Worm (Caenorhabditis elegans) whole organism, late embryonic: Measurements from ENCODE around the gene abu-7.
A peak's percentile ranks its signal among the peaks of the same experiment; 100 is the strongest.

Source experiments
- C08G9.2 ChIP-seq: sonication (generic microtip); optimal IDR thresholded peaks from 2 replicates; lab custom pipeline; 2016; ENCODE audit warnings: mild to moderate bottlenecking, missing genetic modification characterization, moderate library complexity, missing compliant biosample characterization
- C38D4.7 ChIP-seq: fragments of 200-800 bp; sonication (Bioruptor generic); optimal IDR thresholded peaks from 2 replicates; lab custom pipeline; 2018; ENCODE audit warnings: mild to moderate bottlenecking, missing genetic modification characterization, moderate library complexity, missing compliant biosample characterization
- K02D7.2 ChIP-seq: sonication (generic microtip); optimal IDR thresholded peaks from 2 replicates; lab custom pipeline; 2017; ENCODE audit warnings: mild to moderate bottlenecking, missing genetic modification characterization, missing compliant biosample characterization
- K09A11.1 ChIP-seq: sonication (generic microtip); optimal IDR thresholded peaks from 2 replicates; lab custom pipeline; 2017; ENCODE audit warnings: antibody characterized with exemption, mild to moderate bottlenecking, missing genetic modification characterization, missing compliant biosample characterization; ENCODE audit not compliant: insufficient read depth
- ahr-1 ChIP-seq: sonication (generic microtip); optimal IDR thresholded peaks from 2 replicates; lab custom pipeline; 2016; ENCODE audit warnings: missing genetic modification characterization, missing compliant biosample characterization
- ceh-14 ChIP-seq: sonication (generic microtip); optimal IDR thresholded peaks from 2 replicates; lab custom pipeline; 2016; ENCODE audit warnings: missing genotype, missing genetic modification characterization, missing compliant biosample characterization
- ceh-18 ChIP-seq: sonication (generic microtip); optimal IDR thresholded peaks from 2 replicates; lab custom pipeline; 2016; ENCODE audit warnings: missing genetic modification characterization, missing compliant biosample characterization
- ceh-19 ChIP-seq: fragments of 200-800 bp; sonication (Bioruptor generic); optimal IDR thresholded peaks from 2 replicates; lab custom pipeline; 2018; ENCODE audit warnings: mild to moderate bottlenecking, missing genetic modification characterization, missing compliant biosample characterization
- ceh-22 ChIP-seq: sonication (generic microtip); optimal IDR thresholded peaks from 2 replicates; lab custom pipeline; 2017; ENCODE audit warnings: missing biosample characterization, missing genetic modification characterization
- ceh-45 ChIP-seq: fragments of 200-800 bp; sonication (Bioruptor generic); IDR thresholded peaks from 2 replicates; pipeline ENCODE4 v1.3.6; 2022; ENCODE audit warnings: missing genetic modification reagents, missing genetic modification characterization, missing compliant biosample characterization
- ceh-9 ChIP-seq: sonication (generic microtip); optimal IDR thresholded peaks from 2 replicates; lab custom pipeline; 2016; ENCODE audit warnings: mild to moderate bottlenecking, missing genetic modification characterization, inconsistent platforms, missing compliant biosample characterization
- dve-1 ChIP-seq: sonication (generic microtip); optimal IDR thresholded peaks from 2 replicates; lab custom pipeline; 2017; ENCODE audit warnings: antibody characterized with exemption, mild to moderate bottlenecking, missing genetic modification characterization, missing compliant biosample characterization
- elt-2 ChIP-seq: sonication (generic microtip); optimal IDR thresholded peaks from 2 replicates; lab custom pipeline; 2016; ENCODE audit warnings: missing genetic modification reagents, missing genetic modification characterization, missing compliant biosample characterization
- elt-4 ChIP-seq: sonication (generic microtip); optimal IDR thresholded peaks from 2 replicates; lab custom pipeline; 2016; ENCODE audit warnings: missing genetic modification characterization, missing compliant biosample characterization
- ets-4 ChIP-seq: sonication (generic microtip); optimal IDR thresholded peaks from 2 replicates; lab custom pipeline; 2016; ENCODE audit warnings: missing genetic modification characterization, missing compliant biosample characterization
- fax-1 ChIP-seq: sonication (generic microtip); optimal IDR thresholded peaks from 2 replicates; lab custom pipeline; 2016; ENCODE audit warnings: missing genotype, missing genetic modification characterization, missing compliant biosample characterization
- fkh-10 ChIP-seq: fragments of 150-350 bp; optimal IDR thresholded peaks from 2 replicates; lab custom pipeline; 2014; ENCODE audit warnings: missing biosample characterization, missing genetic modification reagents, missing genetic modification characterization
- fkh-6 ChIP-seq: sonication (generic microtip); optimal IDR thresholded peaks from 2 replicates; lab custom pipeline; 2016; ENCODE audit warnings: missing genetic modification characterization, missing compliant biosample characterization
- hlh-6 ChIP-seq: sonication (generic microtip); optimal IDR thresholded peaks from 2 replicates; lab custom pipeline; 2016; ENCODE audit warnings: missing genotype, missing genetic modification characterization, missing compliant biosample characterization
- lim-6 ChIP-seq: sonication (generic microtip); optimal IDR thresholded peaks from 2 replicates; lab custom pipeline; 2016; ENCODE audit warnings: missing genetic modification characterization, missing compliant biosample characterization
- nfya-1 ChIP-seq: sonication (generic microtip); optimal IDR thresholded peaks from 2 replicates; lab custom pipeline; 2017; ENCODE audit warnings: missing genetic modification characterization, mild to moderate bottlenecking, missing compliant biosample characterization, antibody characterized with exemption, moderate library complexity
- nhr-11 ChIP-seq: fragments of 150-350 bp; optimal IDR thresholded peaks from 2 replicates; lab custom pipeline; 2014; ENCODE audit warnings: missing biosample characterization, missing genetic modification characterization
- nhr-232 ChIP-seq: sonication (generic microtip); optimal IDR thresholded peaks from 2 replicates; lab custom pipeline; 2016; ENCODE audit warnings: missing genetic modification characterization, missing compliant biosample characterization
- npax-4 ChIP-seq: sonication (generic microtip); optimal IDR thresholded peaks from 2 replicates; lab custom pipeline; 2016; ENCODE audit warnings: missing genetic modification characterization, missing compliant biosample characterization
- odd-2 ChIP-seq: sonication (generic microtip); optimal IDR thresholded peaks from 2 replicates; lab custom pipeline; 2017; ENCODE audit warnings: antibody characterized with exemption, mild to moderate bottlenecking, missing genetic modification characterization, missing compliant biosample characterization
- pat-9 ChIP-seq: fragments of 200-800 bp; sonication (Bioruptor generic); optimal IDR thresholded peaks from 2 replicates; lab custom pipeline; 2018; ENCODE audit warnings: mild to moderate bottlenecking, missing genetic modification characterization, moderate library complexity, missing compliant biosample characterization
- pax-1 ChIP-seq: fragments of 150-350 bp; optimal IDR thresholded peaks from 2 replicates; lab custom pipeline; 2014; ENCODE audit warnings: missing biosample characterization, missing genetic modification characterization
- pqm-1 ChIP-seq: sonication (generic microtip); optimal IDR thresholded peaks from 2 replicates; lab custom pipeline; 2016; ENCODE audit warnings: missing genetic modification characterization, missing compliant biosample characterization
- sox-2 ChIP-seq: fragments of 200-800 bp; sonication (Bioruptor generic); IDR thresholded peaks from 2 replicates; pipeline ENCODE4 v1.3.6; 2022; ENCODE audit warnings: missing genetic modification reagents, missing genetic modification characterization, missing compliant biosample characterization
- sox-4 ChIP-seq: sonication (generic microtip); optimal IDR thresholded peaks from 2 replicates; lab custom pipeline; 2017; ENCODE audit warnings: mild to moderate bottlenecking, missing genetic modification characterization, inconsistent platforms, missing compliant biosample characterization
- syd-9 ChIP-seq: sonication (generic microtip); optimal IDR thresholded peaks from 2 replicates; lab custom pipeline; 2016; ENCODE audit warnings: mild to moderate bottlenecking, missing genetic modification characterization, moderate library complexity, missing compliant biosample characterization
- tbx-2 ChIP-seq: sonication (generic microtip); optimal IDR thresholded peaks from 2 replicates; lab custom pipeline; 2016; ENCODE audit warnings: missing genetic modification characterization, missing compliant biosample characterization
- ttx-3 ChIP-seq: sonication (generic microtip); optimal IDR thresholded peaks from 2 replicates; lab custom pipeline; 2016; ENCODE audit warnings: missing genetic modification reagents, missing genetic modification characterization, missing compliant biosample characterization
- unc-42 ChIP-seq: sonication (generic microtip); optimal IDR thresholded peaks from 2 replicates; lab custom pipeline; 2016; ENCODE audit warnings: missing genotype, missing genetic modification characterization, missing compliant biosample characterization
- unc-55 ChIP-seq: sonication (generic microtip); optimal IDR thresholded peaks from 2 replicates; lab custom pipeline; 2017; ENCODE audit warnings: missing biosample characterization, missing genetic modification reagents, missing genetic modification characterization
- unc-86 ChIP-seq: sonication (generic microtip); optimal IDR thresholded peaks from 2 replicates; lab custom pipeline; 2016; ENCODE audit warnings: missing genetic modification characterization, missing compliant biosample characterization
- zip-5 ChIP-seq: sonication (generic microtip); optimal IDR thresholded peaks from 2 replicates; lab custom pipeline; 2016; ENCODE audit warnings: missing genetic modification characterization, missing compliant biosample characterization
- ztf-16 ChIP-seq: sonication (generic microtip); optimal IDR thresholded peaks from 2 replicates; lab custom pipeline; 2017; ENCODE audit warnings: missing genetic modification characterization, missing compliant biosample characterization

abu-7 gene

DNA sequence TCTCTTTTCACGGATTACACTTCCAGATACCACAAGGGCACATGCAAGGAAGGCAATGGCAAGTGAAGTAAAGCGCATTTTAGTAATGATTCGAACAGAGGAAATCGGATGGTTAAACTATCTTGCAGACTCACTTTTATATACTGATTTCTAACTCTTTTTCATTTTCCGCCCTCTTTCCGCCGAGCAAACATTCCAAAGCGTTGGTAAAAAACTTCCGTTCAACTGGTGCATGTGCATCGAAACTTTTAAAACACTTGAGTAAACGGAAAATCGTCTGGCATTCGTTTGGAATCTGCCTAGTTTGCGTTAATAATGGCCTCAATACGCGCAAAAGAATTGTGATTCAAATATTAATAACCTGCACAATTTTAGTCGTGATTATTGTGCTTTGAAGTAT lies at the start of gene abu-7:
Gene abu-7, minus strand, starts transcription at position 101 of the 400 bp plus-strand sequence.
- no peak for TF ChIP-seq C38D4.7 (GFP tag; lab: Kevin White, UChicago)
- no peak for TF ChIP-seq ceh-19 (GFP tag; lab: Kevin White, UChicago)
- no peak for TF ChIP-seq ceh-14 (tag; lab: Kevin White, UChicago)
- no peak for TF ChIP-seq K02D7.2 (tag; lab: Kevin White, UChicago)
- no peak for TF ChIP-seq npax-4
- TF ChIP-seq nhr-232 (tag; lab: Kevin White, UChicago): no peak
- TF ChIP-seq syd-9 (tag; lab: Kevin White, UChicago): no peak
- no peak for TF ChIP-seq ets-4 (tag; lab: Kevin White, UChicago)
- no peak for TF ChIP-seq nhr-11 (tag; lab: Kevin White, UChicago)
- no peak for TF ChIP-seq dve-1 (tag; lab: Kevin White, UChicago)

DNA sequence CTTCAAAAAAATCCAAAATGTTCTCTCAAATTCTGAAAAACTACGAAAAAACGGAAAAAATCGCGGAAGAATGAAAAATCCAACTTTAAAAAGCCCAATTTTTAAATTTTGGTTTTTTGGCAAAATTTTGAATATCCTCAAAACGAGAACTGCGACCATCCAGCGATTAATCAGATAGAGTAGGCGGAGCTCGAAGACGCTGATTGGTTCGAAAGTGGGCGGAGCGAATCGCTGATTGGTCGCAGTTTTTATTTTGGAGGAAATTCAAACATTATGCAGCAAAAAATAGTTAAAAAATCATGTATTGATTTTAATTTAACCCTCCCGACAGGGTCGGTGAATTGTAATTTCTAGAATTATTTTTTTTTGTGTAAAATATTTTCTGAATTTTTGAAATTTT lies 49.1 kb upstream of the abu-7 start:
- TF ChIP-seq zip-5 (tag; lab: Kevin White, UChicago): no peak
- TF ChIP-seq nfya-1: peak; percentile 92
- no peak for TF ChIP-seq ztf-16 (tag; lab: Kevin White, UChicago)
- TF ChIP-seq C38D4.7 (GFP tag; lab: Kevin White, UChicago): no peak
- TF ChIP-seq ceh-22 (tag; lab: Kevin White, UChicago): no peak
- TF ChIP-seq unc-42: no peak
- TF ChIP-seq lim-6 (tag; lab: Kevin White, UChicago): no peak

DNA sequence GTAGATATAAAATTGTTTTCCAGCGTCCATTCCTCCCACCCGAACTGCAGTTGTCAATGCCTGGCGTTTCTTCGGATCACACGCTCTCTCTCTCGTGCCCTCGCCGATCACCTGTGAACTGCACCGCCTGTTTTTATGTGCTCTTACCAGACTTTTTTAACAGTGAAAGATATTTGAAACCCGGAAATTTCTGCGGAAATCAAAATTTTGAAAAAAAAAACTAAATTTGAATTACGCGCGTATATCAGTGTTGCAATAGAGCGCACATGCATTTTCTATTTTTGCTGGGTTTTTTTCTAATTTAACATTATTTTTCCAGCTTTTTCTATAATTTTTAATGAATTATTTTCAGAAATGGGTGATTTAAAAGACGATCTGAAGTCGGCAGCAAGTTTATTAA lies 39.5 kb upstream of the abu-7 start, which contains the start of gene ttc-37:
Gene ttc-37, plus strand, starts transcription at position 349 of the 400 bp plus-strand sequence.
- TF ChIP-seq nhr-11 (tag; lab: Kevin White, UChicago) (no peak), tbx-2 (tag; lab: Kevin White, UChicago) (no peak), ceh-18 (tag; lab: Kevin White, UChicago) (peak; percentile 16)

DNA sequence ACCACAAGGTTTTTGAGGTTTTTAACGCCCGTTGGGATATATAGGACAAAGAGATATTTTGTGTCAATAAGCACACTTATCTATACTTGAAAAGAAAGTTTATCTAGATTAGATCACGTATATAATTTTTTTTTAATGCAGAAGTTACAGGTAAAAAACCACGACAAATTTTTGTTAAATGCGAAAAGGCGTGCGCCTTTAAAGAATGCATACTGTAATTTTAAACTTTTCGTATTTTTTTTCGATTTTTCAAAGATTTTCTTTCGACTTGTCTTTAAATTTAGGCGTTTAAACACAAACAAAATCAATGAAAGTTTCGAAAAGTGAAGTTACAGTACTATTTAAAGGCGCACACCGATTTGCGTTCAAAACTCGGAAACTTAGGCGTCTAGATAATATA lies 39.1 kb upstream of the abu-7 start:
- no peak for TF ChIP-seq pqm-1
- no peak for TF ChIP-seq pax-1 (tag; lab: Kevin White, UChicago)
- no peak for TF ChIP-seq ceh-9 (tag; lab: Kevin White, UChicago)
- TF ChIP-seq unc-86 (tag; lab: Kevin White, UChicago): no peak
- TF ChIP-seq K09A11.1 (tag; lab: Kevin White, UChicago): no peak
- no peak for TF ChIP-seq nhr-232 (tag; lab: Kevin White, UChicago)
- TF ChIP-seq nhr-11 (tag; lab: Kevin White, UChicago): no peak
- TF ChIP-seq ttx-3 (tag; lab: Kevin White, UChicago): no peak
- TF ChIP-seq unc-55: no peak
- no peak for TF ChIP-seq C08G9.2 (tag; lab: Kevin White, UChicago)
- TF ChIP-seq fax-1: no peak
- TF ChIP-seq odd-2 (tag; lab: Kevin White, UChicago): no peak
- no peak for TF ChIP-seq elt-2
- TF ChIP-seq ceh-45 (GFP tag; lab: Robert Waterston, UW): no peak
- no peak for TF ChIP-seq ceh-22 (tag; lab: Kevin White, UChicago)
- TF ChIP-seq, all 69 proteins: peak for 0

DNA sequence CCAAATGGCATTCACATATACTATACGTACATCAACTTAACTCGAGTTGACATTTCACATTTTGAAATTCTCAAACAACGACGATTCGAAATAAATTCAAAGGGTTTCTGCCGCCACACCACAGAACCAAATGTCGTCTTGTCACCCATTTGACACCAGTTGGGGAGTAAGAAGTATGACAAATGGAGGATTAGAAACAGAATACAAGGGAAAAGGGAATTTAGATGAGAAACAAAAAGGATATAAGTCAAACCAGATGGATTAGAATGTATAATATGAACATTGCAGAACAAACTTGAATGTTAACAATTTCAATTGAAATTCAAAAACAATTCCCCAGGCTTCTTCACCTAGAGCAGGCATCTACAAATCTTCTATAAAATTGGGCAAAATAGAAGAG lies 37.1 kb upstream of the abu-7 start:
- no peak for TF ChIP-seq elt-2
- no peak for TF ChIP-seq sox-2 (GFP tag; lab: Robert Waterston, UW)
- TF ChIP-seq dve-1 (tag; lab: Kevin White, UChicago): no peak
- no peak for TF ChIP-seq fax-1
- TF ChIP-seq unc-55: peak; percentile 27

DNA sequence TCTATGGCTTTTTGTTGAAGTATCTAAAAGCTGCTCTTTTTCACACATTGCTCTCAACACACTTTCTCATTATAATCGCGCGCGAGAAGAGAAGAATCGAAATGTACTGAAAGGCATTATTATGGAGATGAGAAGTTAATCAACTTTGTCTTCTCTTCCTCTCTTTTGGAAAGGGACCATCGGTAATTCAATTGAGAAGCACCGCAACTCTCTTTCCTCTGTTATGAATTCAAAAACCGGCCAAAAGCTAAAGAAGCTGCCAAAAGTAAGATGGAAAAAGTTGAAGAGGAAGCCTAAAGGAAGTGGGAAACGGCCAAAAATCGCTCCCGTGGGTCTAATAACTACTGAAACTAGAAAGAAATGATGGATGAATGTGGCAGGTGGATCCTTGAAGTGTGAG lies 35.6 kb upstream of the abu-7 start:
- TF ChIP-seq fax-1 (no peak), fkh-6 (tag; lab: Kevin White, UChicago) (no peak), nhr-11 (tag; lab: Kevin White, UChicago) (no peak), sox-4 (no peak), ahr-1 (no peak), lim-6 (tag; lab: Kevin White, UChicago) (no peak), fkh-10 (peak; percentile 48), unc-42 (peak; percentile 98), ceh-45 (GFP tag; lab: Robert Waterston, UW) (no peak), hlh-6 (tag; lab: Kevin White, UChicago) (no peak), elt-4 (no peak), pat-9 (tag; lab: Kevin White, UChicago) (no peak), pqm-1 (no peak), ztf-16 (tag; lab: Kevin White, UChicago) (no peak)
- TF ChIP-seq, all 69 proteins: peak for 2
